Fruit fly (Drosophila melanogaster) whole organism, wandering third instar larva: ENCODE results near the gene Cpr64Ad.

Experiments used
- ey ChIP-seq: fragments of 200-800 bp; sonication (Bioruptor generic); optimal IDR thresholded peaks from 2 replicates; lab custom pipeline; 2016; ENCODE audit warnings: missing biosample characterization, missing genetic modification characterization
- h ChIP-seq: fragments of 200-800 bp; sonication (Bioruptor generic); optimal IDR thresholded peaks from 3 replicates; lab custom pipeline; 2016; ENCODE audit warnings: missing biosample characterization, mild to moderate bottlenecking, missing genetic modification characterization
- psq ChIP-seq: fragments of 200-800 bp; sonication (Bioruptor generic); optimal IDR thresholded peaks from 3 replicates; lab custom pipeline; 2017; ENCODE audit warnings: missing biosample characterization, mild to moderate bottlenecking, missing genetic modification characterization, moderate library complexity

DNA sequence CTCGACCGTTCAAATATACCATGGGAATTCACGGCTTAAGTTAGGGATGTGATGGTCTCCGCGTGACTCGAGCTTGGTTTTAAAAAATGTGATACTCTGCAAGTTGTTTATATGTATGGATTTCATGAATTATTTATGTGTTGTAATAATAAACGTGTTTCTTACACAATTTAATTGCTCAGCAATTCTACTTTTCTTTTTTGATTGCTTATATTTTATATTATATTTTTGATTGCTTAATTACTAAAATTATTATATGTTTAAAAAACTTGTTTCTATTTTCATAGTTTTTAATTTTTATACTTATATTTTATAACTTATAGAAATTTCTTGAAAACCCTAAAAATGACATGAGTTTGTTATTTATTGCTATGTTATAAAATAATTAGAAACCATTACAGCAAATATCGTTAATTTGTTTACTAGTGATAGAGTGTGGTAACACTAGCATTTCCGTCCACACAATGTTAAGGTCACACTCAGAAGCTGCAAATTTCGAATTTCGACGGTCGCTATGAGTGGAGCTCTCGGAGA is 39.2 kb downstream of the Cpr64Ad start, which contains the start of the genes ago and CG1265:
- TF ChIP-seq h (GFP tag; lab: Kevin White, UChicago) (peak; percentile 29), psq (GFP tag; lab: Kevin White, UChicago) (peak; percentile 9), ey (GFP tag; lab: Kevin White, UChicago) (no peak)
